Fruit fly (Drosophila melanogaster): ENCODE data around the gene Cpr67Fa1.

The Cpr67Fa1 gene

dm6 chr3L:10853131-10853471, 36.7 kb upstream of the Cpr67Fa1 start:
- no peak for TF ChIP-seq noc (tag; optimal IDR thresholded peaks at IDR 0.05)

- no peak for TF ChIP-seq noc (tag; optimal IDR thresholded peaks at IDR 0.05)
These were observed 36.2 kb upstream of the Cpr67Fa1 start for dm6 chr3L:10853618-10854017.

dm6 chr3L:10854026-10854425, 35.8 kb upstream of the Cpr67Fa1 start:
- no peak for TF ChIP-seq noc (tag; optimal IDR thresholded peaks at IDR 0.05)

- no peak for TF ChIP-seq noc (tag; optimal IDR thresholded peaks at IDR 0.05)
These were observed 34.9 kb upstream of the Cpr67Fa1 start for dm6 chr3L:10854801-10855418.

- TF ChIP-seq noc (tag; optimal IDR thresholded peaks at IDR 0.05), result peak; percentile 51
These were observed 34.2 kb upstream of the Cpr67Fa1 start for dm6 chr3L:10855419-10856213.

- peak; percentile 31 for TF ChIP-seq noc (tag; optimal IDR thresholded peaks at IDR 0.05)
These were observed 33.2 kb upstream of the Cpr67Fa1 start for dm6 chr3L:10856534-10857030.

dm6 chr3L:10857515-10858023, 32.2 kb upstream of the Cpr67Fa1 start:
- TF ChIP-seq noc (tag; optimal IDR thresholded peaks at IDR 0.05), result peak; percentile 44

- no peak for TF ChIP-seq noc (tag; optimal IDR thresholded peaks at IDR 0.05)
These were observed 31.2 kb upstream of the Cpr67Fa1 start for dm6 chr3L:10858569-10858968.

dm6 chr3L:10860042-10860643, 29.6 kb upstream of the Cpr67Fa1 start:
- no peak for TF ChIP-seq noc (tag; optimal IDR thresholded peaks at IDR 0.05)

- no peak for TF ChIP-seq noc (tag; optimal IDR thresholded peaks at IDR 0.05)
These were observed 27.9 kb upstream of the Cpr67Fa1 start for dm6 chr3L:10861657-10862543.

- TF ChIP-seq noc (tag; optimal IDR thresholded peaks at IDR 0.05), result no peak
These were observed 27.0 kb upstream of the Cpr67Fa1 start for dm6 chr3L:10862544-10863474.

dm6 chr3L:10863925-10864324, 25.9 kb upstream of the Cpr67Fa1 start:
- no peak for TF ChIP-seq noc (tag; optimal IDR thresholded peaks at IDR 0.05)

- TF ChIP-seq noc (tag; optimal IDR thresholded peaks at IDR 0.05), result no peak
These were observed 23.0 kb upstream of the Cpr67Fa1 start for dm6 chr3L:10866633-10867379.

dm6 chr3L:10867380-10867648, 22.5 kb upstream of the Cpr67Fa1 start:
- no peak for TF ChIP-seq noc (tag; optimal IDR thresholded peaks at IDR 0.05)
